Fruit fly (Drosophila melanogaster) S2 (cell line): Measurements from ENCODE around the gene Coq6.

Experiments
- CG8478 ChIP-seq: fragments of >200 bp; optimal IDR thresholded peaks from 2 replicates; lab custom pipeline; 2018
- CTCF ChIP-seq, 2 experiments: fragments of >200 bp; optimal IDR thresholded peaks; 2 replicates each; lab custom pipeline; 2018

Coq6 gene

DNA sequence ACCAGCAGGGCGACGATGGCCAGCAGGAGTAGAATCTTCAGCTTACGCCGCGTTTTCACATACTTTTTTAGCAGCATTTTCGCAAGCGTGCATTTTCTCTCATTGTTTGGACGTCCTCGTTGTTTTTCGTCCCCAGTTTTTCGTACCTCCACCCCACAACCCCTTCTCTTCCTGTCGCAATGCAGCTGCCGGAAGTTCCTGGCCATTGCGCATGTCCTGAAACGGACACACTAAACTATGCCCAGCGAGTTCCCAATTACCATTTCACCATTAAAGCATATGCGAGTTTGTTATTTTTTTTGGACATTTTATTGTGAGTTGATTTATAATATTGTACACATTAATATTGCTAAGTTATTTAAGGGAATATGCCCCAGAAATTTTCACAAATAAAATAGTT is 7.0 kb upstream of the Coq6 start, which contains the start of gene CG14015:
Gene CG14015, minus strand, starts transcription at position 163 of the 400 bp plus-strand sequence.
- TF ChIP-seq CG8478 (lab: Kevin White, UChicago) (no peak), CTCF (optimal IDR thresholded peaks at IDR 0.05; lab: Kevin White, UChicago) (no peak)

DNA sequence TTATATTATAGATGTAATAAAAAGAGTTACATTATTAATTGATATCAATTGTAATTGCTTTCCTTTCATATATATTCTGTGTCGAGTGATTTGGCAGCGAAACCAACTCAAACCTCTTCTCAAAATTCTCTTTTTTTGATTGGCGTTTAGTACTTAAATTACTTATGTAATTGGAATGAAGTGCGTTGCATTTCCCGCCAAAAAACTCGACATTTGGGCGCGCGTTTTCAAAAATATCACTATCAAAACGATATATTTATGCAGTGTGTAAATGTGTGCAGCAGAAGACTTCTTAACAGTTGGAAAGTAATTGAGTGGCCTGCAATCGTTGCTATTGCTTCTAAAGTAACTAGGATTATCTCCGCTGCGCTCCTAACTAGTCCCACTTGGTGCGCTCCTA is 5.0 kb upstream of the Coq6 start:
- TF ChIP-seq CG8478 (lab: Kevin White, UChicago): no peak
- TF ChIP-seq CTCF (optimal IDR thresholded peaks at IDR 0.05; lab: Kevin White, UChicago): no peak

DNA sequence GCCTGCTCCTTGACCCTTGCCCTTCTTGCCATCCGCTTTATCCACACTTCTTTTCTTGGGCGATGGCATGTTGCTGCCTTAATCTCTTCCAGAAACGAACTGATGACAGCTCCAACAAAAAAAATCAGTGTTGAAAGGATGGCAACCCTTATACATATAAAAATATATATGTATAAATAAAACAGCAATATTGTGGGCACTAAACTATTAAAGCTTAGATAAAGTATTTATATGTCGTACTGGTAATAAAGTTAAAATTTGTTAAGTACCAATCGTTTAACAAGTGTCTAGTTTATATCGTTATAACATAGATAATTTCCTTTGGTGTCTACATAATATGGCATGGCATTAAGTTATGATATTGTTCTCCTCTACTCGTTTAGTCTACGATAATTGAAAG is 4.6 kb upstream of the Coq6 start, which contains the start of gene tomb:
Gene tomb, minus strand, starts transcription at position 101 of the 400 bp plus-strand sequence.
- no peak for TF ChIP-seq CTCF (optimal IDR thresholded peaks at IDR 0.05; lab: Kevin White, UChicago)
- no peak for TF ChIP-seq CG8478 (lab: Kevin White, UChicago)

DNA sequence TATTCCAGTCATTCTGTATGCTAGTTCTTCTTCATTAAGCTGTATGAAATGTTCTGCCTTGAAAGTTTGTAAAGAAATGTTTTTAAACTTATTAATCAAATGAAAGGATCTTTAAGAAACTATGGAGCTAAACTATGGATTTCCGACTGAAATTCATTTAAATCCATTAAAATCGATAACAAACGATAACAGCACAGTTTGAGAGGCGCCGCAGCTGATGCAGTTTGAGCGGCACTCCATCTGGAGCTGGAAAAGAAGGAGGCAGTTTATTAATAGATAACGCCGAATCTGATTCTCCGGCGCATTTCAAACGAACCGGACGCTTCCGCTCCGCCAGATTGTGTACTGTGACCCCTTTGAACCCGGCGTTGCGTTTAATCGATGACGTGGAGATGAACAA is 4.2 kb downstream of the Coq6 start, which contains the start of gene CG31915:
Gene CG31915, plus strand, starts transcription at position 263 of the 400 bp plus-strand sequence.
- peak in 1 of 2 experiments; percentile 11 for TF ChIP-seq CTCF (optimal IDR thresholded peaks at IDR 0.05; lab: Kevin White, UChicago)
- TF ChIP-seq CG8478 (lab: Kevin White, UChicago): no peak

DNA sequence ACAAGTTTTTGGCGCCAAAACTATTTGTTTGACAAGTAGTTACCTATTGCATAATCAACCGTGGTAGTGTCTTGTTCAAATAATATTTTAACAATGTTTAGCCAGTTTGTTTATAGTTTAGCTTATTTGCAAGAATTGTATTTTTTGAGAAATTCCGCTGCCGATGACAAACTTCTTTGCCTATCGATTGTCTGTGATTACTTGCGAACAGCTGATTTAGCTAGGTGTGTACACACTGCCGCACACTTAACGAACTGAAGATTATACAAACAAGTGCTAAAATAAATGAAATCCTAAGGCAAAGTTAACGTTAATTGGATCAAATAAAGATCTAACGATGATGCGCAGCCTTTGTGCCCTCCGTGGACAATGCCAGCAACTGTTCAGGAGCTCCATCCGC is 5.3 kb downstream of the Coq6 start, which contains the start of gene Cox11:
Gene Cox11, plus strand, starts transcription at position 220 of the 400 bp plus-strand sequence.
- TF ChIP-seq CTCF (optimal IDR thresholded peaks at IDR 0.05; lab: Kevin White, UChicago) (no peak), CG8478 (lab: Kevin White, UChicago) (no peak)

DNA sequence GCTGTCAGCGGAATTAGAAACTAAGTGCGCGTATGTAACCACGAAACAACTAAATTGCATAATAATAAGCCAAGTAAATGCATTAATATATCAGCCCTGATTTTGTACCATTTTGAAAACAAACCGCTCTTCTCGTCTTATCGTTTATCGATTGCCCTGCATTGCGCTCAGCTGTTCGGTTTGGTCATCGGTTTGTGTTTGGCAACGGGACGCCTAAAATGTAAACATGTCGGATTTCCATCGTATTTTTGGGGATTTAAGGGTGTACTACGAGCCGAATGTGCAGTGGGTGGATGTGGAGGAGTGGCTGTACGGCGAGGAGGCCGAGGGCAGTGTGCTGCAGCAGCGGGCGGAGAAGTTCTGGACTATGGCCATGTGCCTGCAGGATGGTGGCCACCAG is 6.3 kb downstream of the Coq6 start, which contains the start of gene Cap-D3:
Gene Cap-D3, plus strand, starts transcription at position 183 of the 400 bp plus-strand sequence.
- TF ChIP-seq CTCF (optimal IDR thresholded peaks at IDR 0.05; lab: Kevin White, UChicago) (no peak), CG8478 (lab: Kevin White, UChicago) (no peak)

DNA sequence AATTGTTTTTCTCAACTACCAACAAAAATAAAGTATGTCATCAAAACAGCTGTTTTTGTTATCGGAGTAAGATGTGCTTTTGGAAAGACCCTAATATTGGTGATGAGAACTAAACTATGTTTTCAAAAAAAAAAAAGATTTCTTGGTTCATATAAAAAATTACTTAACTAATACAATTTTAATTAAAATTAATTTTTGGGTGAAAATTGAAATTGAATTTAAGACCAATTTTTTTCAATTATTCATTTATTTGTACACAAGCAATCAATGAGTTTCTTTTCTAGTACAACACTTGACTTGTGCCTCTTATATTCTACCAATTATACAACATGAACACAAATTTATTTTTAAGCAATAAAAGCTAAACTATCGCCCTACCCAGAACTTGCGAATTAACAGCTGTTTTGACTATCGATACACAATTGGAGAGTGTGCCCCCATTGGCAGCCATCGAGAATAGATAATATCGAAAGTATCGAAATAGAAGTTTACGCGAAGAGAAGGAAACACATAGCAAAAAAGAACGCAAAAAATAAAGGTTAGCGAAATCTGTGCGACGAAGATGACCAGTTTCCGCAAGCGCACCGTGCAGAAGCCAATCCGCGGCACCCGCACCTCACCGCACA is 8.1 kb downstream of the Coq6 start, which contains the start of the genes Vps52 and Elp4:
Gene Vps52, minus strand, starts transcription at position 51 of the 626 bp plus-strand sequence.
Gene Elp4, plus strand, starts transcription at position 292 of the 626 bp plus-strand sequence.
- TF ChIP-seq CTCF (optimal IDR thresholded peaks at IDR 0.05; lab: Kevin White, UChicago) (no peak), CG8478 (lab: Kevin White, UChicago) (no peak)

DNA sequence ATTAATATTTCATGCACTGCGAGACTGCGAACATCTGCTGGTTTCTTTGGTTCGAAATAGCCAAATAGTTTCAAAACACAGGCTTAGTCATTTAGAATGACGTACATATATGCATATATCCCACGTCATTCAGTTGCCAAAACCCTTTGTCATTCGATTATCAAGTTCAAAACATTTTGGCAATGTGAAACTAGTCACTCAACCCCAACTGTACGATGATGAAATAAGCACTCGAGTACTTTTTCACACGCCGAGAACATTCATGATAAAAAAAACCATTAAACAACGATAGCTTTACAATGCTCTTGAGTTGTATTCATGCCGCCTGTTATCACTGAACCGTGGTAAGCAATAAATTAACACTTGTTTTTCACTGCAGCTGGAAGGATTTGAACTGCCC is 11.3 kb downstream of the Coq6 start:
- TF ChIP-seq CTCF (optimal IDR thresholded peaks at IDR 0.05; lab: Kevin White, UChicago) (no peak), CG8478 (lab: Kevin White, UChicago) (no peak)

DNA sequence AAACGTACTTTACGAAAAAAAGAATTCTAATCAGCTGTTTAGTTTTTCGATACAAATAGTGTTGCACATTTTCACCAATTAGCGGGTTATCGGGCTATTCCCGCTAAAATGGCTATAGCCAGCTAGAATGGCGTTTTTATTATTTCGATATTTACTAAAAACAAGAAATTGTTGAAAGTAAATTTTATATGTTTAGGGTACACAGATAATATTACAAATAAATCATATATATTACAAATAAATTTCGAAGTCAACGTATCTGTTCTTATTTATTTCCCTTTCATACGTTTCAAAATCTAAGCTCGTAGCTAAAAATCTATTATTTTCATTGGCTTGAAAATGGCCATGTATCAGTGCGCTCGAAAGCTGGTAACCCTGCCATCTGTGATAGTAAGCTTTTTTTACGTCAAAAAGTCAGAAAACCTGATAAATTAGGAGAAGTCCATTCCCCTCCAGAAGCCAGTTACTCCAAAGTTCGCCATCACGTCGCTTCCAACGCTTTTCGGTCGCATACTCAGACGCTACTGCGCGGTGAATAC is 12.1 kb downstream of the Coq6 start, which contains the start of the genes CG7382 and cl:
Gene CG7382, minus strand, starts transcription at position 51 of the 539 bp plus-strand sequence.
Gene cl, plus strand, starts transcription at position 290 of the 539 bp plus-strand sequence.
- TF ChIP-seq CG8478 (lab: Kevin White, UChicago) (no peak), CTCF (optimal IDR thresholded peaks at IDR 0.05; lab: Kevin White, UChicago) (no peak)

DNA sequence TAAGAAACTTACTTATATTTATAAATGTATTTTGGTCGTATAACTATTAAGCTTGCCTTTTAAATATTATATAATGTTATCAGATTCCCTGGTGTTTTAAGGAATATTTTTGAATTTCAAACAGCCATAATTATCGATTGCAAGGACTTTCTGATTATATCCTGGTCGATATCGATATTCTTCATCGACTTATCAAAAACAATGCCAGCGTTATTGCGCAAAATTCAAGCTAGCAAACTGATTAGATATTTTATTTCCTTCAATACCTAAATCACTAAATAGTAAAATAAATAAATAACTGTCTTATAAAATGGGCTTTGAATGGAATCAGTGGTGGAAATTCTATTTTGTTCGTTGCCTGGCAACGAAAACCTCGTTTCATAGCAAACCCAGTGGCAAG is 14.6 kb downstream of the Coq6 start, which contains the start of gene CG14020:
Gene CG14020, plus strand, starts transcription at position 345 of the 400 bp plus-strand sequence.
- no peak for TF ChIP-seq CTCF (optimal IDR thresholded peaks at IDR 0.05; lab: Kevin White, UChicago)
- TF ChIP-seq CG8478 (lab: Kevin White, UChicago): no peak

DNA sequence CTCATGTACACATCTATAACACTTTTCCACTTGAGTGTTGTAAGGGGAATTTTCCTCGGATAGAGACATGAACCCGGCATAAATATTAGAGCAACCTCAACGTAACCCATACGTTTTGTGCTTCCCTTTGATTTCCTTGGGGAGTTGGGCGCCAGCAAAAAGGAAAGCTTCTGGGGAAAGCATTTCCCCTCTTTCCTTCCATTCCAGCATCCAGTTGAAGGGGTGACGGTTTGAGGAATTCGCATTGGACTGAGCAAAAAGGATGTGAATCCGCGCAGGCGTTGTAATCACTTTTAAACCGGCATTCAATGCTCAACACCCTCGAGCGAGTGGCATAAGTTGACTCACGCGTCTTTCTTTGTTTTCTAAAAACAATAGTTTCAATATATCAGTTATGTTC is 17.1 kb downstream of the Coq6 start:
- TF ChIP-seq CG8478 (lab: Kevin White, UChicago): no peak
- no peak for TF ChIP-seq CTCF (optimal IDR thresholded peaks at IDR 0.05; lab: Kevin White, UChicago)

DNA sequence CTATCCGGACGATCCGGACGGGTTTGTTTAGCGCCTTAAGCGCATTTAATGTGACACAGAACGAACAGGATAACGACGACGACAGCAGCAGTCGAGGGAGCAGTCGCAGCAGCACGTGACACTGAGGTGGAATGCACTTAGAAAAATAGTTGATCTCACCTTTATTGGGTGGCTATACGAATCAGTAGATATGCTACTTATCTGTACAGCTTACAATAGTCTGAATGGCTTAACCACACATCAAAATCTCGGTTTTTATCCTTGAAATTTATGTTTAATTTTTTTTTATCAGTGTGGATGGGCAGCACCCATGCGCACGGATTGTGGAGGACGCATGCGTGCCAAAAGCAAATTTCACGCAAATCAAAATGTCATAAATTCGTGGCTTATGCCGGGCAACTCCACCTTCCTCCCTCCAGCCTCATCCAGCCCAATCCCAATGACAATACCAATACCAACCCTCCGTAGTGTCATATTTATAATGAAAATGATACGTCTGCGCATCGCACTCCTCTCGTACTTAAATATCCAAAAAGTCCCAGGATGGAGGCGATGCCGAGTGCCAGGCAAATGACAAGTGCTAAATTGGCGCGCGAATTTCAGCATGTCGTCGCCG is 24.1 kb downstream of the Coq6 start:
- TF ChIP-seq CTCF (optimal IDR thresholded peaks at IDR 0.05; lab: Kevin White, UChicago): no peak
- TF ChIP-seq CG8478 (lab: Kevin White, UChicago): no peak

DNA sequence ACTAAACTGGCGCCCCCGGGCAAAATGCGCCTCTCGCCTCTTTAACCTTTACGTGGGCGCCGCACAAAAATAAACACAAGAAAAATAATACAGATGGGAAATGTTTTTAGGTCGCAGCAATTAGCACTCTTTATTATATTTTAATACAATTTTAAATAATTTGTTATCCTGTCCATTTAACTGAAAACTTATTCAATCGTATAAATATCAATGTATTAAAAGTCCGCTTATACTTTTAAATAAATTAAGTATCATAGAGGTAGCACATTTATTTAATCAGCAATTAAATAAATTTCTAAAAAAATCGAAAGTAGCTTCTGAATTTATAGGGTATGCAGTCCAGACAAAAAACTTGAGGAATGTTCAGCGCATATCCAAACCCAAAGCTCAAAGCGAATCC is 24.9 kb downstream of the Coq6 start:
- TF ChIP-seq CG8478 (lab: Kevin White, UChicago) (no peak), CTCF (optimal IDR thresholded peaks at IDR 0.05; lab: Kevin White, UChicago) (no peak)

DNA sequence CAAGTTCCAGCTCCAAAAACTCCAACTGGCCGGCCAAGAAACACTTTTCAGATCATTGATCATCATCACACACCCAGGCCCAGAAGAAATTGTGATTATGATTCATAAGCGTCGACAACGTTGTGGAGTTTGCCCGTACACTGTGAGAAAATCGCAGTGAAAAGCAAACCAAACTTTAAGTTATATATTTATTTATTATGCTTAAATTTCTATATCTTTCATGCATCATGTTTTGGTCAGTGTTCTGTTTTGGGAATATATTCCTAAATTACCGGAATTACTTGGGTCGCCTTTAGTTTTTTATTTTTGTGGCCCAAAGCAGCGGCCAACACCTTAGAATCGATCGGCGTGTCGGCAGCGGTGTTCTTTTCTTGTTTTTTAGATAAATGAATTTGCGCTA is 26.9 kb downstream of the Coq6 start:
- no peak for TF ChIP-seq CTCF (optimal IDR thresholded peaks at IDR 0.05; lab: Kevin White, UChicago)
- no peak for TF ChIP-seq CG8478 (lab: Kevin White, UChicago)

DNA sequence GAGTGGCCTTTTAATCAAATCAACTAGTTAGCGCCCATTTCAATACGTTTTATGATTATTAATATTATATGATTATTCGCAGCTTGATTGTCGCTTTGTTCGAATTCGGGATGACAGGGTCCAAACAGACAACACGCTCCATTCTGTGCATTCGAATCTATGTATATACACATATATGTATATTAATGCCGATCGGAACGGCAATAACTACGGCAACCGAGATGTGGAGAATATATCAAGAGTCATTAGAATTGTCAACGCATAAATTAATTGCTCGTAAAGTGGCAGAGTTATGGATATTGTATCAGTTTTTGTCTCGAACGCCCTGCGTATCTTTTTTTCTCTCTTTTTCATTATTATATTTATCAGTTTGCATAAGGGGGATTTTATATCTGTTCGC is 29.2 kb downstream of the Coq6 start:
- no peak for TF ChIP-seq CTCF (optimal IDR thresholded peaks at IDR 0.05; lab: Kevin White, UChicago)
- TF ChIP-seq CG8478 (lab: Kevin White, UChicago): no peak
